Worm (Caenorhabditis elegans) whole organism, midembryonic: ENCODE results near the gene F10G7.10.

Experiments
- T22C8.4 ChIP-seq: fragments of 200-800 bp; sonication (Bioruptor generic); IDR thresholded peaks from 2 replicates; pipeline ENCODE4 v1.3.6; 2022; ENCODE audit warnings: missing genetic modification characterization, missing compliant biosample characterization
- cog-1 ChIP-seq: sonication (generic microtip); optimal IDR thresholded peaks from 2 replicates; lab custom pipeline; 2016; ENCODE audit warnings: missing genetic modification characterization, missing compliant biosample characterization
- flt-1 ChIP-seq: fragments of 200-800 bp; sonication (Bioruptor generic); IDR thresholded peaks from 2 replicates; pipeline ENCODE4 v1.3.6; 2022; ENCODE audit warnings: missing genetic modification characterization, missing compliant biosample characterization
- klf-2 ChIP-seq: fragments of 200-800 bp; sonication (Bioruptor generic); conservative IDR thresholded peaks from 2 replicates; pipeline ENCODE4 v1.3.6; 2022; ENCODE audit warnings: missing genetic modification reagents, missing genetic modification characterization, missing compliant biosample characterization
- med-1 ChIP-seq: sonication (generic microtip); optimal IDR thresholded peaks from 2 replicates; lab custom pipeline; 2017; ENCODE audit warnings: missing genetic modification characterization, mild to moderate bottlenecking, missing compliant biosample characterization, antibody characterized with exemption, missing genetic modification reagents; ENCODE audit not compliant: insufficient read depth
- ref-1 ChIP-seq: fragments of 200-800 bp; sonication (Bioruptor generic); conservative IDR thresholded peaks from 2 replicates; pipeline ENCODE4 v1.3.6; 2022; ENCODE audit warnings: missing genetic modification reagents, missing genetic modification characterization, missing compliant biosample characterization
- tab-1 ChIP-seq: fragments of 200-800 bp; sonication (Bioruptor generic); IDR thresholded peaks from 2 replicates; pipeline ENCODE4 v1.3.6; 2022; ENCODE audit warnings: missing genetic modification characterization, missing compliant biosample characterization
- ztf-23 ChIP-seq: fragments of 200-800 bp; sonication (Bioruptor generic); IDR thresholded peaks from 2 replicates; pipeline ENCODE4 v1.3.6; 2022; ENCODE audit warnings: missing genetic modification reagents, missing genetic modification characterization, missing compliant biosample characterization
- ztf-29 ChIP-seq: fragments of 200-800 bp; sonication (Bioruptor generic); IDR thresholded peaks from 2 replicates; pipeline ENCODE4 v1.3.6; 2022; ENCODE audit warnings: missing genetic modification reagents, missing genetic modification characterization, missing compliant biosample characterization

F10G7.10 gene

ce11 chrII:4748374-4748773, 22.3 kb upstream of the F10G7.10 start:
- TF ChIP-seq med-1 (GFP tag; lab: Kevin White, UChicago): no peak

DNA sequence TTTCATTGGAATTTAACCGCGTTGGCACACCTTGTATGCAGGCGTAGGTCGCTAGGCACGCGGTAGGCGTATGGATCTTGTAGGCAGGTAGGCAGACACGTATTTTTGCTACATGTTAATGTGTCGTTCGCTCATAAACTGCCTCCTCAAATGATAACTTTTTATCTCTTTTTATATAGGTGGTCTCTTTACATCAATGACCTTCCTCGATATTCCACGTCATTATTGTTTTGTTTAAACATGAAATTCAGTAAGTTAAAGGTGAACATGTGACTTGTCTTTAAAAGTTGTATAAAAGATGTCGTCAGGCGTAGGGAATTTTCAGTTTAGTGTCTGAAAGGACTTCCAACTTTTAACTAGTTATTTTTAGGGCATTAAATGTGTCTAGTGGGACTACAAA, 21.6 kb upstream of the F10G7.10 start:
- no peak for TF ChIP-seq tab-1 (GFP tag; lab: Robert Waterston, UW)
- TF ChIP-seq ztf-23 (GFP tag; lab: Robert Waterston, UW): no peak
- no peak for TF ChIP-seq med-1 (GFP tag; lab: Kevin White, UChicago)
- no peak for TF ChIP-seq ref-1 (GFP tag; lab: Robert Waterston, UW)
- TF ChIP-seq cog-1 (tag; lab: Kevin White, UChicago): no peak
- TF ChIP-seq klf-2 (GFP tag; lab: Robert Waterston, UW): no peak
- no peak for TF ChIP-seq T22C8.4 (GFP tag; lab: Robert Waterston, UW)
- no peak for TF ChIP-seq flt-1 (GFP tag; lab: Robert Waterston, UW)
- no peak for TF ChIP-seq ztf-29

ce11 chrII:4747063-4747462, 21.0 kb upstream of the F10G7.10 start:
- TF ChIP-seq flt-1 (GFP tag; lab: Robert Waterston, UW): no peak
- no peak for TF ChIP-seq ztf-29
- no peak for TF ChIP-seq cog-1 (tag; lab: Kevin White, UChicago)
- no peak for TF ChIP-seq T22C8.4 (GFP tag; lab: Robert Waterston, UW)
- TF ChIP-seq ref-1 (GFP tag; lab: Robert Waterston, UW): no peak
- no peak for TF ChIP-seq klf-2 (GFP tag; lab: Robert Waterston, UW)
- no peak for TF ChIP-seq tab-1 (GFP tag; lab: Robert Waterston, UW)
- TF ChIP-seq ztf-23 (GFP tag; lab: Robert Waterston, UW): no peak
- no peak for TF ChIP-seq med-1 (GFP tag; lab: Kevin White, UChicago)

DNA sequence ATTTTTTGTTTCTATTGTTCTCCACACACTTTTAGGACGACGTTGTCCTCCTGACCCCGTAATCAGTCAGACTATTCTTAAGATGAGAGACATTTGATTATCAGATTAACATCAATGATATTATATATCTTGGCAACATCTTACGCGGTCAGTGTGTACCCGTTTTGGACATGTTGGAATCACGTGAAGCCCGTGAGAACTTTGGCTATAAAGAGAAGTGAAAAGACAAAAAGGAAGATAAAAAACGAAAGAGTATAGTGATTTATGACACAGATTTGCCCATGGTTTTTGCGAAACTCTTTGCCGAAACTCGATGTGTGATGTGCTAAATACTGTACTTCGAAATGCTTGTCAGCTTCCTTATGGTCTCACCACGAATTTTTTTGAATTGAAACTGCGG, 19.2 kb upstream of the F10G7.10 start:
- TF ChIP-seq klf-2 (GFP tag; lab: Robert Waterston, UW): no peak
- TF ChIP-seq med-1 (GFP tag; lab: Kevin White, UChicago): no peak

ce11 chrII:4741527-4742187, 15.6 kb upstream of the F10G7.10 start, which contains the start of gene acs-11:
acs-11 (plus strand) TSS chrII:4742137.
- TF ChIP-seq cog-1 (tag; lab: Kevin White, UChicago) (no peak), ztf-29 (no peak), tab-1 (GFP tag; lab: Robert Waterston, UW) (no peak), T22C8.4 (GFP tag; lab: Robert Waterston, UW) (no peak), ref-1 (GFP tag; lab: Robert Waterston, UW) (no peak), klf-2 (GFP tag; lab: Robert Waterston, UW) (no peak), ztf-23 (GFP tag; lab: Robert Waterston, UW) (no peak), flt-1 (GFP tag; lab: Robert Waterston, UW) (no peak), med-1 (GFP tag; lab: Kevin White, UChicago) (no peak)

ce11 chrII:4739984-4740462, 14.0 kb upstream of the F10G7.10 start, which contains the start of gene eas-1:
eas-1 (plus strand) TSS chrII:4740412.
- TF ChIP-seq T22C8.4 (GFP tag; lab: Robert Waterston, UW) (no peak), ztf-23 (GFP tag; lab: Robert Waterston, UW) (no peak), cog-1 (tag; lab: Kevin White, UChicago) (no peak), flt-1 (GFP tag; lab: Robert Waterston, UW) (peak; percentile 68), tab-1 (GFP tag; lab: Robert Waterston, UW) (peak; percentile 21; the same call in 1 of the 2 replicates), med-1 (GFP tag; lab: Kevin White, UChicago) (no peak), klf-2 (GFP tag; lab: Robert Waterston, UW) (peak; percentile 62; the same call in 1 of the 2 replicates)

ce11 chrII:4737348-4737747, 11.3 kb upstream of the F10G7.10 start, which contains the start of gene ctsa-1.1:
ctsa-1.1 (plus strand) TSS chrII:4737648.
- TF ChIP-seq flt-1 (GFP tag; lab: Robert Waterston, UW) (no peak), klf-2 (GFP tag; lab: Robert Waterston, UW) (no peak), cog-1 (tag; lab: Kevin White, UChicago) (no peak), ref-1 (GFP tag; lab: Robert Waterston, UW) (no peak), ztf-23 (GFP tag; lab: Robert Waterston, UW) (no peak), med-1 (GFP tag; lab: Kevin White, UChicago) (no peak), tab-1 (GFP tag; lab: Robert Waterston, UW) (no peak), ztf-29 (no peak), T22C8.4 (GFP tag; lab: Robert Waterston, UW) (no peak)

- TF ChIP-seq cog-1 (tag; lab: Kevin White, UChicago): no peak
- TF ChIP-seq flt-1 (GFP tag; lab: Robert Waterston, UW): no peak
- TF ChIP-seq tab-1 (GFP tag; lab: Robert Waterston, UW): no peak
- TF ChIP-seq ref-1 (GFP tag; lab: Robert Waterston, UW): no peak
- TF ChIP-seq med-1 (GFP tag; lab: Kevin White, UChicago): no peak
These were observed 10.5 kb upstream of the F10G7.10 start for ce11 chrII:4736585-4736984.

- TF ChIP-seq ref-1 (GFP tag; lab: Robert Waterston, UW): no peak
- no peak for TF ChIP-seq klf-2 (GFP tag; lab: Robert Waterston, UW)
- TF ChIP-seq T22C8.4 (GFP tag; lab: Robert Waterston, UW): no peak
- TF ChIP-seq med-1 (GFP tag; lab: Kevin White, UChicago): no peak
- TF ChIP-seq ztf-23 (GFP tag; lab: Robert Waterston, UW): no peak
- TF ChIP-seq flt-1 (GFP tag; lab: Robert Waterston, UW): no peak
- TF ChIP-seq tab-1 (GFP tag; lab: Robert Waterston, UW): no peak
- no peak for TF ChIP-seq ztf-29
- TF ChIP-seq cog-1 (tag; lab: Kevin White, UChicago): no peak
These were observed 8.4 kb upstream of the F10G7.10 start for ce11 chrII:4734477-4734876.
